Worm (Caenorhabditis elegans) whole organism, L3 larva: ENCODE measurements around the gene Y75B8A.63.
A peak's percentile ranks its signal among the peaks of the same experiment; 100 is the strongest.

ENCODE experiments used
- R02D3.7 ChIP-seq: fragments of 150-350 bp; optimal IDR thresholded peaks from 2 replicates; lab custom pipeline; 2014; ENCODE audit warnings: missing biosample characterization, missing genetic modification characterization
- ZK546.5 ChIP-seq: sonication (generic microtip); optimal IDR thresholded peaks from 2 replicates; lab custom pipeline; 2017; ENCODE audit warnings: missing biosample characterization, missing genetic modification characterization
- aly-2 ChIP-seq: fragments of 150-350 bp; optimal IDR thresholded peaks from 2 replicates; lab custom pipeline; 2014; ENCODE audit warnings: missing biosample characterization, missing genetic modification characterization
- ama-1 ChIP-seq: fragments of 150-350 bp; optimal IDR thresholded peaks from 2 replicates; lab custom pipeline; 2018
- ceh-16 ChIP-seq: sonication (generic microtip); optimal IDR thresholded peaks from 2 replicates; lab custom pipeline; 2017; ENCODE audit warnings: missing biosample characterization, missing genetic modification characterization
- ceh-28 ChIP-seq: fragments of 150-350 bp; optimal IDR thresholded peaks from 2 replicates; lab custom pipeline; 2014; ENCODE audit warnings: missing biosample characterization, missing genetic modification reagents, missing genetic modification characterization
- ceh-82 ChIP-seq: fragments of 150-350 bp; optimal IDR thresholded peaks from 2 replicates; lab custom pipeline; 2014; ENCODE audit warnings: missing biosample characterization, missing genetic modification characterization
- ceh-9 ChIP-seq: sonication (generic microtip); optimal IDR thresholded peaks from 2 replicates; lab custom pipeline; 2018; ENCODE audit warnings: missing biosample characterization, missing genetic modification characterization
- daf-12 ChIP-seq: fragments of 150-350 bp; optimal IDR thresholded peaks from 2 replicates; lab custom pipeline; 2014; ENCODE audit warnings: missing biosample characterization, missing genetic modification reagents, missing genetic modification characterization
- egl-27 ChIP-seq: sonication (generic microtip); optimal IDR thresholded peaks from 4 replicates; lab custom pipeline; 2017; ENCODE audit warnings: missing biosample characterization, missing genetic modification reagents, missing genetic modification characterization
- egl-5 ChIP-seq: fragments of 150-350 bp; optimal IDR thresholded peaks from 2 replicates; lab custom pipeline; 2017; ENCODE audit warnings: missing biosample characterization, missing genetic modification reagents, missing genetic modification characterization, inconsistent platforms
- elt-1 ChIP-seq: fragments of 150-350 bp; optimal IDR thresholded peaks from 2 replicates; lab custom pipeline; 2014; ENCODE audit warnings: missing biosample characterization, missing genetic modification characterization
- elt-2 ChIP-seq: sonication (generic microtip); optimal IDR thresholded peaks from 2 replicates; lab custom pipeline; 2016; ENCODE audit warnings: missing genetic modification reagents, mild to moderate bottlenecking, missing genetic modification characterization, missing compliant biosample characterization
- elt-3 ChIP-seq, 3 experiments: fragments of 150-350 bp in 1 of 3; sonication (generic microtip) in 2 of 3; optimal IDR thresholded peaks; 2 replicates in 2 of 3; 4 replicates in 1 of 3; lab custom pipeline; 2014 to 2017; ENCODE audit warnings: missing biosample characterization in 3 of 3, missing genetic modification characterization in 3 of 3
- eor-1 ChIP-seq, 2 experiments: fragments of 150-350 bp; optimal IDR thresholded peaks; 2 replicates each; lab custom pipeline; 2014 to 2018; ENCODE audit warnings: missing biosample characterization in 2 of 2, missing genetic modification characterization in 2 of 2
- fkh-10 ChIP-seq: sonication (generic microtip); optimal IDR thresholded peaks from 2 replicates; lab custom pipeline; 2017; ENCODE audit warnings: missing biosample characterization, missing genetic modification reagents, missing genetic modification characterization
- fkh-2 ChIP-seq: fragments of 150-350 bp; optimal IDR thresholded peaks from 2 replicates; lab custom pipeline; 2014; ENCODE audit warnings: missing biosample characterization, missing genetic modification reagents, missing genetic modification characterization
- fos-1 ChIP-seq: fragments of 150-350 bp; optimal IDR thresholded peaks from 2 replicates; lab custom pipeline; 2014; ENCODE audit warnings: missing biosample characterization, missing genetic modification characterization
- hmg-11 ChIP-seq: sonication (generic microtip); optimal IDR thresholded peaks from 2 replicates; lab custom pipeline; 2016; ENCODE audit warnings: missing genetic modification characterization, missing compliant biosample characterization
- jun-1 ChIP-seq: fragments of 150-350 bp; optimal IDR thresholded peaks from 2 replicates; lab custom pipeline; 2014; ENCODE audit warnings: missing biosample characterization, missing genetic modification reagents, missing genetic modification characterization
- lin-15B ChIP-seq: fragments of 150-350 bp; optimal IDR thresholded peaks from 2 replicates; lab custom pipeline; 2014; ENCODE audit warnings: missing biosample characterization, missing genetic modification characterization
- lin-39 ChIP-seq: fragments of 150-350 bp; optimal IDR thresholded peaks from 2 replicates; lab custom pipeline; 2018; ENCODE audit warnings: missing biosample characterization, missing genetic modification reagents, missing genetic modification characterization
- lsy-12 ChIP-seq: sonication (generic microtip); optimal IDR thresholded peaks from 2 replicates; lab custom pipeline; 2016; ENCODE audit warnings: mild to moderate bottlenecking, missing genetic modification characterization, missing compliant biosample characterization
- mdl-1 ChIP-seq: fragments of 150-350 bp; optimal IDR thresholded peaks from 2 replicates; lab custom pipeline; 2014; ENCODE audit warnings: missing biosample characterization, missing genetic modification characterization
- mml-1 ChIP-seq: fragments of 150-350 bp; sonication (generic microtip); optimal IDR thresholded peaks from 3 replicates; lab custom pipeline; 2014; ENCODE audit warnings: missing biosample characterization, missing genetic modification characterization
- nfya-1 ChIP-seq: sonication (generic microtip); optimal IDR thresholded peaks from 2 replicates; lab custom pipeline; 2017; ENCODE audit warnings: missing genetic modification characterization, mild to moderate bottlenecking, missing compliant biosample characterization, antibody characterized with exemption, moderate library complexity; ENCODE audit not compliant: insufficient read depth
- nhr-11 ChIP-seq: fragments of 150-350 bp; optimal IDR thresholded peaks from 2 replicates; lab custom pipeline; 2014; ENCODE audit warnings: missing biosample characterization, missing genetic modification characterization
- nhr-12 ChIP-seq: fragments of 150-350 bp; optimal IDR thresholded peaks from 2 replicates; lab custom pipeline; 2014; ENCODE audit warnings: missing biosample characterization, missing genetic modification characterization
- nhr-23 ChIP-seq: fragments of 150-350 bp; optimal IDR thresholded peaks from 2 replicates; lab custom pipeline; 2014; ENCODE audit warnings: missing biosample characterization, missing genetic modification reagents, missing genetic modification characterization
- nhr-237 ChIP-seq: fragments of 150-350 bp; optimal IDR thresholded peaks from 2 replicates; lab custom pipeline; 2014; ENCODE audit warnings: missing biosample characterization, missing genetic modification characterization
- nhr-25 ChIP-seq: sonication (generic microtip); optimal IDR thresholded peaks from 2 replicates; lab custom pipeline; 2017; ENCODE audit warnings: missing biosample characterization, missing genetic modification characterization
- nhr-28 ChIP-seq: fragments of 150-350 bp; optimal IDR thresholded peaks from 2 replicates; lab custom pipeline; 2014; ENCODE audit warnings: missing biosample characterization, missing genetic modification characterization
- nhr-43 ChIP-seq: sonication (generic microtip); optimal IDR thresholded peaks from 2 replicates; lab custom pipeline; 2016; ENCODE audit warnings: mild to moderate bottlenecking, missing genetic modification characterization, missing compliant biosample characterization; ENCODE audit not compliant: poor library complexity, severe bottlenecking
- nhr-67 ChIP-seq: fragments of 150-350 bp; optimal IDR thresholded peaks from 2 replicates; lab custom pipeline; 2014; ENCODE audit warnings: missing biosample characterization, missing genetic modification characterization
- nhr-76 ChIP-seq: fragments of 150-350 bp; sonication (generic microtip); optimal IDR thresholded peaks from 5 replicates; lab custom pipeline; 2014; ENCODE audit warnings: missing biosample characterization, missing genetic modification characterization
- nhr-77 ChIP-seq: fragments of 150-350 bp; optimal IDR thresholded peaks from 2 replicates; lab custom pipeline; 2014; ENCODE audit warnings: missing biosample characterization, missing genetic modification characterization
- pha-4 ChIP-seq: fragments of 150-350 bp; optimal IDR thresholded peaks from 2 replicates; lab custom pipeline; 2014; ENCODE audit warnings: missing biosample characterization, missing genetic modification reagents, missing genetic modification characterization
- pqm-1 ChIP-seq: fragments of 150-350 bp; optimal IDR thresholded peaks from 2 replicates; lab custom pipeline; 2017; ENCODE audit warnings: missing biosample characterization, missing genetic modification characterization, inconsistent platforms
- sea-2 ChIP-seq: fragments of 150-350 bp; sonication (generic microtip); optimal IDR thresholded peaks from 4 replicates; lab custom pipeline; 2014; ENCODE audit warnings: missing biosample characterization, missing genetic modification reagents, missing genetic modification characterization
- skn-1 ChIP-seq: fragments of 150-350 bp; optimal IDR thresholded peaks from 2 replicates; lab custom pipeline; 2014; ENCODE audit warnings: missing biosample characterization, missing genetic modification characterization
- snpc-4 ChIP-seq: fragments of 150-350 bp; optimal IDR thresholded peaks from 2 replicates; lab custom pipeline; 2014; ENCODE audit warnings: missing biosample characterization, missing genetic modification characterization
- tbx-2 ChIP-seq: sonication (generic microtip); optimal IDR thresholded peaks from 2 replicates; lab custom pipeline; 2016; ENCODE audit warnings: mild to moderate bottlenecking, missing genetic modification characterization, missing compliant biosample characterization
- unc-39 ChIP-seq: sonication (generic microtip); optimal IDR thresholded peaks from 4 replicates; lab custom pipeline; 2017; ENCODE audit warnings: missing biosample characterization, missing genetic modification characterization
- unc-62 ChIP-seq: fragments of 150-350 bp; sonication (generic microtip); optimal IDR thresholded peaks from 4 replicates; lab custom pipeline; 2014; ENCODE audit warnings: missing biosample characterization, missing genetic modification reagents, missing genetic modification characterization
- zag-1 ChIP-seq: fragments of 150-350 bp; optimal IDR thresholded peaks from 2 replicates; lab custom pipeline; 2014; ENCODE audit warnings: missing biosample characterization, missing genetic modification characterization
- ztf-11 ChIP-seq: fragments of 150-350 bp; optimal IDR thresholded peaks from 2 replicates; lab custom pipeline; 2014; ENCODE audit warnings: missing biosample characterization, missing genetic modification characterization
- ztf-4 ChIP-seq: fragments of 150-350 bp; optimal IDR thresholded peaks from 2 replicates; lab custom pipeline; 2014; ENCODE audit warnings: missing biosample characterization, missing genetic modification characterization

Gene Y75B8A.63

ce11 chrIII:12369476-12369875 is 41.7 kb downstream of the Y75B8A.63 start:
- TF ChIP-seq elt-2 (tag; lab: Kevin White, UChicago): no peak
- no peak for TF ChIP-seq unc-39 (tag; lab: Kevin White, UChicago)
- peak; percentile 77 for TF ChIP-seq nfya-1 (tag; lab: Kevin White, UChicago)
- peak; percentile 31 for TF ChIP-seq nhr-25 (tag; lab: Kevin White, UChicago)
- peak; percentile 58 for TF ChIP-seq nhr-23 (tag; lab: Kevin White, UChicago)
- peak; percentile 52 for TF ChIP-seq ama-1 (lab: Kevin White, UChicago)
- peak; percentile 73 for TF ChIP-seq lin-39 (tag; lab: Kevin White, UChicago)
- TF ChIP-seq fkh-10 (GFP tag; lab: Kevin White, UChicago): peak; percentile 3
- no peak for TF ChIP-seq mdl-1 (tag; lab: Kevin White, UChicago)
- peak; percentile 55 for TF ChIP-seq lin-15B (tag; lab: Kevin White, UChicago)
- TF ChIP-seq tbx-2 (tag; lab: Kevin White, UChicago): no peak
- peak; percentile 73 for TF ChIP-seq hmg-11 (tag; lab: Kevin White, UChicago)

- no peak for TF ChIP-seq fos-1 (tag; lab: Kevin White, UChicago)
- TF ChIP-seq unc-62 (GFP tag; lab: Kevin White, UChicago): no peak
- TF ChIP-seq elt-1 (tag; lab: Kevin White, UChicago): no peak
- TF ChIP-seq egl-5 (tag; lab: Kevin White, UChicago): no peak
- peak; percentile 32 for TF ChIP-seq hmg-11 (tag; lab: Kevin White, UChicago)
- TF ChIP-seq mdl-1 (tag; lab: Kevin White, UChicago): no peak
- TF ChIP-seq nhr-25 (tag; lab: Kevin White, UChicago): peak; percentile 10
- TF ChIP-seq nhr-237 (tag; lab: Kevin White, UChicago): no peak
- no peak for TF ChIP-seq nhr-11 (tag; lab: Kevin White, UChicago)
- peak; percentile 53 for TF ChIP-seq nhr-23 (tag; lab: Kevin White, UChicago)
- TF ChIP-seq nhr-28 (tag; lab: Kevin White, UChicago): no peak
- TF ChIP-seq ztf-4 (tag; lab: Kevin White, UChicago): no peak
- no peak for TF ChIP-seq mml-1 (tag; lab: Kevin White, UChicago)
- no peak for TF ChIP-seq daf-12 (tag; lab: Kevin White, UChicago)
- no peak for TF ChIP-seq R02D3.7 (tag; lab: Kevin White, UChicago)
- no peak for TF ChIP-seq ZK546.5 (tag; lab: Kevin White, UChicago)
- TF ChIP-seq ztf-11: no peak
- TF ChIP-seq lin-39 (tag; lab: Kevin White, UChicago): no peak
- TF ChIP-seq nhr-77 (tag; lab: Kevin White, UChicago): no peak
- TF ChIP-seq fkh-10 (GFP tag; lab: Kevin White, UChicago): no peak
- no peak for TF ChIP-seq nhr-76 (tag; lab: Kevin White, UChicago)
- TF ChIP-seq lin-15B (tag; lab: Kevin White, UChicago): peak; percentile 63
- TF ChIP-seq tbx-2 (tag; lab: Kevin White, UChicago): no peak
- TF ChIP-seq aly-2 (tag; lab: Kevin White, UChicago): no peak
- TF ChIP-seq pqm-1 (tag; lab: Kevin White, UChicago): no peak
- TF ChIP-seq jun-1 (tag; lab: Kevin White, UChicago): peak; percentile 22
- no peak for TF ChIP-seq fkh-2 (tag; lab: Kevin White, UChicago)
- TF ChIP-seq skn-1 (tag; lab: Kevin White, UChicago): peak; percentile 97
- no peak for TF ChIP-seq nhr-12 (tag; lab: Kevin White, UChicago)
- no peak for TF ChIP-seq ceh-28 (tag; lab: Kevin White, UChicago)
- TF ChIP-seq sea-2: no peak
- TF ChIP-seq nfya-1 (tag; lab: Kevin White, UChicago): peak; percentile 62
- no peak for TF ChIP-seq ceh-16
- peak; percentile 50 for TF ChIP-seq pha-4 (tag; lab: Kevin White, UChicago)
- TF ChIP-seq eor-1 (tag; optimal IDR thresholded peaks at IDR 0.05; lab: Kevin White, UChicago): no peak
- no peak for TF ChIP-seq unc-39 (tag; lab: Kevin White, UChicago)
- TF ChIP-seq zag-1 (tag; lab: Kevin White, UChicago): no peak
- peak; percentile 64 for TF ChIP-seq nhr-43 (tag; lab: Kevin White, UChicago)
- TF ChIP-seq elt-3 (tag; optimal IDR thresholded peaks at IDR 0.05; lab: Kevin White, UChicago): no peak
- peak; percentile 34 for TF ChIP-seq ama-1 (lab: Kevin White, UChicago)
- peak; percentile 1 for TF ChIP-seq elt-2 (tag; lab: Kevin White, UChicago)
- peak; percentile 43 for TF ChIP-seq lsy-12 (tag; lab: Kevin White, UChicago)
- no peak for TF ChIP-seq ceh-82 (tag; lab: Kevin White, UChicago)
- TF ChIP-seq snpc-4 (tag; lab: Kevin White, UChicago): no peak
- no peak for TF ChIP-seq nhr-67 (tag; lab: Kevin White, UChicago)
- TF ChIP-seq egl-27 (tag; lab: Kevin White, UChicago): no peak
- no peak for TF ChIP-seq ceh-9
These were observed 42.3 kb downstream of the Y75B8A.63 start, which contains the start of gene rpt-6 for ce11 chrIII:12370011-12370506. TSS of gene rpt-6 (plus strand) at chrIII:12370456.
